Worm (Caenorhabditis elegans) whole organism, L1 larva: ENCODE data around the gene T27D12.1.
A peak's percentile ranks its signal among the peaks of the same experiment; 100 is the strongest.

Source experiments
- ama-1 ChIP-seq: fragments of 150-350 bp; optimal IDR thresholded peaks from 2 replicates; lab custom pipeline; 2014
- lin-13 ChIP-seq: fragments of 150-350 bp; optimal IDR thresholded peaks from 2 replicates; lab custom pipeline; 2014; ENCODE audit warnings: missing biosample characterization, missing genetic modification reagents, missing genetic modification characterization
- lir-3 ChIP-seq: sonication (generic microtip); optimal IDR thresholded peaks from 2 replicates; lab custom pipeline; 2016; ENCODE audit warnings: mild to moderate bottlenecking, missing genetic modification characterization, moderate library complexity, missing compliant biosample characterization; ENCODE audit not compliant: poor library complexity
- swsn-7 ChIP-seq: sonication (generic microtip); optimal IDR thresholded peaks from 2 replicates; lab custom pipeline; 2016; ENCODE audit warnings: missing genetic modification characterization, missing compliant biosample characterization
- tlp-1 ChIP-seq: fragments of 150-350 bp; optimal IDR thresholded peaks from 2 replicates; lab custom pipeline; 2014; ENCODE audit warnings: missing biosample characterization, missing genetic modification characterization
- unc-86 ChIP-seq: sonication (generic microtip); optimal IDR thresholded peaks from 2 replicates; lab custom pipeline; 2016; ENCODE audit warnings: missing genetic modification characterization, missing compliant biosample characterization
- ztf-11 ChIP-seq, 2 experiments: sonication (generic microtip); optimal IDR thresholded peaks; 2 replicates each; lab custom pipeline; 2016 to 2017; ENCODE audit warnings: missing genetic modification characterization in 2 of 2, missing biosample characterization in 1 of 2, missing compliant biosample characterization in 1 of 2

ce11 chrII:11813895-11814369 lies 28.5 kb upstream of the T27D12.1 start, which contains the start of gene F43G6.8:
- TF ChIP-seq unc-86 (tag; lab: Kevin White, UChicago): peak; percentile 12
- peak; percentile 52 for TF ChIP-seq ama-1 (lab: Kevin White, UChicago)
- no peak for TF ChIP-seq ztf-11 (tag; optimal IDR thresholded peaks at IDR 0.05; lab: Kevin White, UChicago)
- no peak for TF ChIP-seq tlp-1 (tag; lab: Kevin White, UChicago)
- peak; percentile 33 for TF ChIP-seq lir-3 (tag; lab: Kevin White, UChicago)
- peak; percentile 35 for TF ChIP-seq swsn-7 (tag; lab: Kevin White, UChicago)
- peak; percentile 21 for TF ChIP-seq lin-13 (GFP tag; lab: Kevin White, UChicago)
